Fruit fly (Drosophila melanogaster) whole organism, embryonic: ENCODE measurements around the gene Nost.

Experiments used
- ATbp ChIP-seq: fragments of 200-800 bp; sonication (Bioruptor generic); optimal IDR thresholded peaks from 2 replicates; lab custom pipeline; 2017; ENCODE audit warnings: missing biosample characterization, mild to moderate bottlenecking, missing genetic modification characterization, missing genetic modification reagents
- Awh ChIP-seq: fragments of 200-800 bp; sonication (Bioruptor generic); IDR thresholded peaks from 2 replicates; pipeline ENCODE4, ENCODE4 v1.3.6; 2022; ENCODE audit warnings: missing biosample characterization, missing genetic modification characterization
- CG11247 ChIP-seq: fragments of 200-800 bp; sonication (Bioruptor generic); IDR thresholded peaks from 2 replicates; pipeline ENCODE4 v1.3.6; 2022; ENCODE audit warnings: missing biosample characterization, missing genetic modification characterization
- CG11504 ChIP-seq: fragments of 200-800 bp; sonication (Bioruptor generic); optimal IDR thresholded peaks from 3 replicates; lab custom pipeline; 2019; ENCODE audit warnings: missing biosample characterization, mild to moderate bottlenecking, missing genetic modification characterization, moderate library complexity
- CG11723 ChIP-seq: fragments of 200-800 bp; sonication (Bioruptor generic); optimal IDR thresholded peaks from 2 replicates; lab custom pipeline; 2017; ENCODE audit warnings: missing biosample characterization, mild to moderate bottlenecking, missing genetic modification characterization
- CG12391 ChIP-seq: fragments of 200-800 bp; sonication (Bioruptor generic); optimal IDR thresholded peaks from 3 replicates; lab custom pipeline; 2018; ENCODE audit warnings: missing biosample characterization, mild to moderate bottlenecking, missing genetic modification characterization, moderate library complexity
- CG14014 ChIP-seq: fragments of 200-800 bp; sonication (Bioruptor generic); IDR thresholded peaks from 2 replicates; pipeline ENCODE4 v1.3.6; 2022; ENCODE audit warnings: missing biosample characterization, missing genetic modification characterization
- CG17359 ChIP-seq: fragments of 200-800 bp; sonication (Bioruptor generic); optimal IDR thresholded peaks from 3 replicates; lab custom pipeline; 2018; ENCODE audit warnings: missing biosample characterization, mild to moderate bottlenecking, missing genetic modification characterization, moderate library complexity
- CG17568 ChIP-seq: fragments of 200-800 bp; sonication (Bioruptor generic); optimal IDR thresholded peaks from 2 replicates; lab custom pipeline; 2018; ENCODE audit warnings: missing biosample characterization, mild to moderate bottlenecking, missing genetic modification characterization, moderate library complexity
- CG1792 ChIP-seq: fragments of 200-800 bp; sonication (Bioruptor generic); optimal IDR thresholded peaks from 2 replicates; lab custom pipeline; 2016; ENCODE audit warnings: missing biosample characterization, missing genetic modification characterization
- CG2199 ChIP-seq: fragments of 200-800 bp; sonication (Bioruptor generic); IDR thresholded peaks from 3 replicates; pipeline ENCODE4 v1.3.6; 2022; ENCODE audit warnings: missing biosample characterization, missing genetic modification characterization
- CG30020 ChIP-seq: fragments of 200-800 bp; optimal IDR thresholded peaks from 2 replicates; lab custom pipeline; 2019; ENCODE audit warnings: missing biosample characterization, mild to moderate bottlenecking, missing genetic modification characterization, moderate library complexity
- CG34224 ChIP-seq: fragments of 200-800 bp; sonication (Bioruptor generic); IDR thresholded peaks from 3 replicates; pipeline ENCODE4 v1.3.6; 2022; ENCODE audit warnings: missing biosample characterization, missing genetic modification characterization; ENCODE audit not compliant: partially characterized antibody
- CG7786 ChIP-seq: fragments of 200-800 bp; sonication (Bioruptor generic); optimal IDR thresholded peaks from 2 replicates; lab custom pipeline; 2016; ENCODE audit warnings: missing biosample characterization, missing genetic modification characterization
- CG8089 ChIP-seq: fragments of 200-800 bp; sonication (Bioruptor generic); optimal IDR thresholded peaks from 3 replicates; lab custom pipeline; 2016; ENCODE audit warnings: missing biosample characterization, missing genetic modification characterization
- CG8478 ChIP-seq: fragments of >200 bp; optimal IDR thresholded peaks from 2 replicates; lab custom pipeline; 2018
- CG9727 ChIP-seq: fragments of 200-800 bp; sonication (Bioruptor generic); optimal IDR thresholded peaks from 3 replicates; lab custom pipeline; 2017; ENCODE audit warnings: missing biosample characterization, mild to moderate bottlenecking, missing genetic modification characterization
- Dfd ChIP-seq, 2 experiments: fragments of >200 bp; optimal IDR thresholded peaks; 2 replicates each; lab custom pipeline; 2017; ENCODE audit warnings: missing biosample characterization in 2 of 2, missing genetic modification characterization in 2 of 2
- Dip2 ChIP-seq: fragments of 200-800 bp; sonication (Bioruptor generic); IDR thresholded peaks from 2 replicates; pipeline ENCODE4 v1.3.6; 2022; ENCODE audit warnings: missing biosample characterization, missing genetic modification characterization
- Hmx ChIP-seq: fragments of 200-800 bp; sonication (Bioruptor generic); optimal IDR thresholded peaks from 2 replicates; lab custom pipeline; 2016; ENCODE audit warnings: missing biosample characterization, missing genetic modification characterization
- Oaz ChIP-seq: fragments of 200-800 bp; sonication (Bioruptor generic); IDR thresholded peaks from 2 replicates; pipeline ENCODE4 v1.3.6; 2022; ENCODE audit warnings: missing biosample characterization, missing genetic modification characterization
- Pdp1 ChIP-seq, 2 experiments: fragments of 200-800 bp; sonication (Bioruptor generic); optimal IDR thresholded peaks; 3 replicates each; lab custom pipeline; 2016; ENCODE audit warnings: missing biosample characterization in 2 of 2, missing genetic modification characterization in 2 of 2, mild to moderate bottlenecking in 1 of 2, moderate library complexity in 1 of 2
- Rfx ChIP-seq: fragments of 200-800 bp; sonication (Bioruptor generic); IDR thresholded peaks from 2 replicates; pipeline ENCODE4 v1.3.6; 2022; ENCODE audit warnings: missing biosample characterization, missing genetic modification characterization
- Sry-β ChIP-seq: fragments of 200-800 bp; sonication (Bioruptor generic); optimal IDR thresholded peaks from 2 replicates; lab custom pipeline; 2018; ENCODE audit warnings: missing biosample characterization, mild to moderate bottlenecking, missing genetic modification characterization, moderate library complexity
- Sry-δ ChIP-seq: fragments of 200-800 bp; sonication (Bioruptor generic); optimal IDR thresholded peaks from 2 replicates; lab custom pipeline; 2016; ENCODE audit warnings: missing biosample characterization, missing genetic modification characterization
- Tbp ChIP-seq: fragments of >200 bp; optimal IDR thresholded peaks from 2 replicates; lab custom pipeline; 2018; ENCODE audit warnings: missing biosample characterization, missing genetic modification characterization
- Vsx1 ChIP-seq: fragments of 200-800 bp; sonication (Bioruptor generic); optimal IDR thresholded peaks from 2 replicates; lab custom pipeline; 2017; ENCODE audit warnings: missing biosample characterization, mild to moderate bottlenecking, missing genetic modification characterization, missing genetic modification reagents
- ara ChIP-seq: fragments of 200-800 bp; sonication (Bioruptor generic); IDR thresholded peaks from 2 replicates; pipeline ENCODE4 v1.3.6; 2022; ENCODE audit warnings: missing biosample characterization, missing genetic modification characterization
- ase ChIP-seq: fragments of 200-800 bp; sonication (Bioruptor generic); IDR thresholded peaks from 3 replicates; pipeline ENCODE4 v1.3.6; 2022; ENCODE audit warnings: missing biosample characterization, missing genetic modification characterization
- ato ChIP-seq: fragments of 200-800 bp; sonication (Bioruptor generic); IDR thresholded peaks from 2 replicates; pipeline ENCODE4 v1.3.6; 2022; ENCODE audit warnings: missing biosample characterization, missing genetic modification characterization; ENCODE audit not compliant: partially characterized antibody
- cato ChIP-seq: fragments of 200-800 bp; sonication (Bioruptor generic); optimal IDR thresholded peaks from 2 replicates; lab custom pipeline; 2016; ENCODE audit warnings: missing biosample characterization, missing genetic modification characterization, borderline replicate concordance
- chif ChIP-seq, 2 experiments: fragments of 200-800 bp; sonication (Bioruptor generic); optimal IDR thresholded peaks; 3 replicates each; lab custom pipeline; 2016; ENCODE audit warnings: missing biosample characterization in 2 of 2, missing genetic modification characterization in 2 of 2
- croc ChIP-seq: fragments of 200-800 bp; sonication (Bioruptor generic); conservative IDR thresholded peaks from 3 replicates; pipeline ENCODE4 v1.3.6; 2022; ENCODE audit warnings: missing biosample characterization, missing genetic modification characterization
- crol ChIP-seq: fragments of 200-800 bp; sonication (Bioruptor generic); IDR thresholded peaks from 2 replicates; pipeline ENCODE4 v1.3.6; 2022; ENCODE audit warnings: missing biosample characterization, missing genetic modification characterization
- crp ChIP-seq, 2 experiments: fragments of 200-800 bp; sonication (Bioruptor generic); optimal IDR thresholded peaks; 2 replicates in 1 of 2; 3 replicates in 1 of 2; lab custom pipeline; 2017; ENCODE audit warnings: missing biosample characterization in 2 of 2, missing genetic modification characterization in 2 of 2, mild to moderate bottlenecking in 1 of 2, moderate library complexity in 1 of 2
- dpn ChIP-seq, 2 experiments: fragments of 200-800 bp; sonication (Bioruptor generic); optimal IDR thresholded peaks; 3 replicates each; lab custom pipeline; 2016; ENCODE audit warnings: missing biosample characterization in 2 of 2, missing genetic modification characterization in 2 of 2
- fu2 ChIP-seq: fragments of 200-800 bp; sonication (Bioruptor generic); optimal IDR thresholded peaks from 2 replicates; lab custom pipeline; 2016; ENCODE audit warnings: missing biosample characterization, missing genetic modification characterization
- her ChIP-seq: fragments of 200-800 bp; sonication (Bioruptor generic); optimal IDR thresholded peaks from 2 replicates; lab custom pipeline; 2016; ENCODE audit warnings: missing biosample characterization, missing genetic modification characterization
- insv ChIP-seq, 2 experiments: fragments of 200-800 bp; sonication (Bioruptor generic); optimal IDR thresholded peaks; 3 replicates each; lab custom pipeline; 2016 to 2018; ENCODE audit warnings: missing biosample characterization in 2 of 2, missing genetic modification characterization in 2 of 2
- inv ChIP-seq: fragments of 200-800 bp; sonication (Bioruptor generic); IDR thresholded peaks from 2 replicates; pipeline ENCODE4 v1.3.6; 2022; ENCODE audit warnings: missing biosample characterization, missing genetic modification characterization; ENCODE audit not compliant: partially characterized antibody
- kah ChIP-seq: fragments of 200-800 bp; sonication (Bioruptor generic); optimal IDR thresholded peaks from 2 replicates; lab custom pipeline; 2018; ENCODE audit warnings: missing biosample characterization, mild to moderate bottlenecking, missing genetic modification characterization
- luna ChIP-seq: fragments of 200-800 bp; sonication (Bioruptor generic); optimal IDR thresholded peaks from 2 replicates; lab custom pipeline; 2016; ENCODE audit warnings: missing biosample characterization, missing genetic modification characterization
- p53 ChIP-seq: fragments of 200-800 bp; sonication (Bioruptor generic); optimal IDR thresholded peaks from 2 replicates; lab custom pipeline; 2016; ENCODE audit warnings: missing biosample characterization, missing genetic modification characterization
- repo ChIP-seq: fragments of 200-800 bp; sonication (Bioruptor generic); optimal IDR thresholded peaks from 2 replicates; lab custom pipeline; 2016; ENCODE audit warnings: missing biosample characterization, missing genetic modification characterization
- scrt ChIP-seq: fragments of 200-800 bp; sonication (Bioruptor generic); optimal IDR thresholded peaks from 2 replicates; lab custom pipeline; 2018; ENCODE audit warnings: missing biosample characterization, mild to moderate bottlenecking, missing genetic modification characterization, moderate library complexity
- sd ChIP-seq: fragments of 200-800 bp; sonication (Bioruptor generic); optimal IDR thresholded peaks from 3 replicates; lab custom pipeline; 2018; ENCODE audit warnings: missing biosample characterization, mild to moderate bottlenecking, missing genetic modification characterization, moderate library complexity
- sens ChIP-seq: fragments of 200-800 bp; sonication (Bioruptor generic); peaks from one replicate; lab custom pipeline; 2016; ENCODE audit warnings: missing biosample characterization, missing genetic modification characterization
- slou ChIP-seq: fragments of 200-800 bp; sonication (Bioruptor generic); optimal IDR thresholded peaks from 3 replicates; lab custom pipeline; 2016; ENCODE audit warnings: missing biosample characterization, missing genetic modification characterization
- sna ChIP-seq: fragments of 200-800 bp; sonication (Bioruptor generic); IDR thresholded peaks from 2 replicates; pipeline ENCODE4 v1.3.6; 2022; ENCODE audit warnings: missing biosample characterization, missing genetic modification characterization; ENCODE audit not compliant: partially characterized antibody
- sr ChIP-seq: fragments of 200-800 bp; sonication (Bioruptor generic); IDR thresholded peaks from 3 replicates; pipeline ENCODE4 v1.3.6; 2022; ENCODE audit warnings: missing biosample characterization, missing genetic modification characterization
- tx ChIP-seq: fragments of 200-800 bp; sonication (Bioruptor generic); optimal IDR thresholded peaks from 2 replicates; lab custom pipeline; 2016; ENCODE audit warnings: missing biosample characterization, missing genetic modification characterization
- yki ChIP-seq: fragments of >200 bp; optimal IDR thresholded peaks from 3 replicates; lab custom pipeline; 2018
- z ChIP-seq: fragments of 200-800 bp; sonication (Bioruptor generic); IDR thresholded peaks from 3 replicates; pipeline ENCODE4 v1.3.6; 2022; ENCODE audit warnings: missing biosample characterization, missing genetic modification characterization

The Nost gene

dm6 chrX:9082600-9082999, 52.6 kb downstream of the Nost start, which contains the start of gene APC4 (continued):
- TF ChIP-seq fu2 (GFP tag; lab: Kevin White, UChicago) (no peak), inv (no peak), CG2199 (GFP tag; lab: Robert Waterston, UW) (no peak), slou (no peak), ato (GFP tag; lab: Robert Waterston, UW) (no peak), ase (no peak), sna (GFP tag; lab: Robert Waterston, UW) (no peak), CG30020 (peak; percentile 28), CG8478 (lab: Kevin White, UChicago) (no peak), chif (GFP tag; optimal IDR thresholded peaks at IDR 0.05; lab: Kevin White, UChicago) (peak in 1 of 2 experiments; percentile 34), CG17568 (no peak), her (GFP tag; lab: Kevin White, UChicago) (no peak), CG34224 (GFP tag; lab: Robert Waterston, UW) (no peak), kah (no peak), Awh (GFP tag; lab: Robert Waterston, UW) (no peak), sd (tag; lab: Kevin White, UChicago) (no peak), crp (GFP tag; optimal IDR thresholded peaks at IDR 0.05; lab: Kevin White, UChicago) (no peak), CG11504 (tag; lab: Kevin White, UChicago) (no peak), Sry-δ (GFP tag; lab: Kevin White, UChicago) (peak; percentile 60), Tbp (GFP tag; lab: Kevin White, UChicago) (no peak), ara (GFP tag; lab: Robert Waterston, UW) (no peak), sr (GFP tag; lab: Robert Waterston, UW) (no peak), z (no peak), luna (GFP tag; lab: Kevin White, UChicago) (no peak), Hmx (GFP tag; lab: Kevin White, UChicago) (no peak), crol (GFP tag; lab: Robert Waterston, UW) (no peak), yki (lab: Kevin White, UChicago) (no peak), Oaz (GFP tag; lab: Robert Waterston, UW) (no peak), scrt (GFP tag; lab: Kevin White, UChicago) (no peak), CG12391 (tag; lab: Kevin White, UChicago) (peak; percentile 56), Vsx1 (GFP tag; lab: Kevin White, UChicago) (no peak), dpn (GFP tag; optimal IDR thresholded peaks at IDR 0.05; lab: Kevin White, UChicago) (peak; percentile 14 to 20), ATbp (GFP tag; lab: Kevin White, UChicago) (no peak), CG8089 (GFP tag; lab: Kevin White, UChicago) (no peak), Dfd (GFP tag; optimal IDR thresholded peaks at IDR 0.05; lab: Kevin White, UChicago) (no peak), croc (GFP tag; lab: Robert Waterston, UW) (no peak), CG11247 (GFP tag; lab: Robert Waterston, UW) (no peak), Rfx (0 out of 2 replicates have a peak, but pooled peaks have one; percentile 26), cato (GFP tag; lab: Kevin White, UChicago) (no peak), insv (GFP tag; optimal IDR thresholded peaks at IDR 0.05; lab: Kevin White, UChicago) (no peak), CG11723 (GFP tag; lab: Kevin White, UChicago) (no peak), CG9727 (peak; percentile 6), sens (GFP tag; lab: Kevin White, UChicago) (peak; percentile 89), repo (GFP tag; lab: Kevin White, UChicago) (no peak), Dip2 (GFP tag; lab: Robert Waterston, UW) (no peak), p53 (GFP tag; lab: Kevin White, UChicago) (no peak), CG14014 (GFP tag; lab: Robert Waterston, UW) (no peak), Pdp1 (GFP tag; optimal IDR thresholded peaks at IDR 0.05; lab: Kevin White, UChicago) (peak in 1 of 2 experiments; percentile 21), tx (GFP tag; lab: Kevin White, UChicago) (no peak), CG7786 (GFP tag; lab: Kevin White, UChicago) (peak; percentile 9), CG1792 (GFP tag; lab: Kevin White, UChicago) (no peak), Sry-β (GFP tag; lab: Kevin White, UChicago) (peak; percentile 94), CG17359 (tag; lab: Kevin White, UChicago) (peak; percentile 25)
